Fruit fly (Drosophila melanogaster): ENCODE results near the gene kirre.

The kirre gene

dm6 chrX:3027248-3027647, 287.1 kb downstream of the kirre start:
- no peak for TF ChIP-seq lz (GFP tag; optimal IDR thresholded peaks at IDR 0.05)
- TF ChIP-seq fkh (GFP tag; optimal IDR thresholded peaks at IDR 0.05), result peak; percentile 61
- TF ChIP-seq ss (GFP tag; optimal IDR thresholded peaks at IDR 0.05), result no peak

- TF ChIP-seq Gug (GFP tag; IDR thresholded peaks at IDR 0.05), result no peak
- TF ChIP-seq fkh (GFP tag; optimal IDR thresholded peaks at IDR 0.05), result peak; percentile 21
Measured at dm6 chrX:3027657-3028056, 287.5 kb downstream of the kirre start.

DNA sequence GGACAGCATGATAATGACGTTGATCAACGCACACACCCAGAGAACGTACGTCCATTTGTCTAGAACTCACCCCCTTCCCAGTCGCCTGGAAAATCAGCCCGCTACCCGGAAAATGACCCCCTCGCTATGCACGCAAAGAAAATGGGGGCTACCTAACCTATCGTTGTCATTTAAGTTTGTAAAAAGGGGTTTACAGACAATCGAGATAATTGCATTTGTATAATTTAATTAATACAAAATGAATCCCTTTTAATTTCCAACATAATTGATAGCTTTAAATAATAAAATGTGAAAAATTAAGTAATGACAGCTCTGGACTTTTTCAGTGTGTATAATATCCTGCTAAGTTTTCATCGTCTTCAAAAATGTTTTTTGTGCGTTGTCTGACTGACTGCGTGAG, 291.6 kb downstream of the kirre start:
- no peak for TF ChIP-seq Hr39 (GFP tag; optimal IDR thresholded peaks at IDR 0.05)
- TF ChIP-seq Eip78C (GFP tag), result peak; percentile 8
- no peak for TF ChIP-seq Hr38 (GFP tag; optimal IDR thresholded peaks at IDR 0.05)

- TF ChIP-seq esn (GFP tag; optimal IDR thresholded peaks at IDR 0.05) (peak; percentile 36), achi (GFP tag; optimal IDR thresholded peaks at IDR 0.05) (peak; percentile 24), Smox (GFP tag; optimal IDR thresholded peaks at IDR 0.05) (peak; percentile 17), fd59A (GFP tag; optimal IDR thresholded peaks at IDR 0.05) (no peak), CG8632 (GFP tag; optimal IDR thresholded peaks at IDR 0.05) (peak; percentile 2), dsx (GFP tag; optimal IDR thresholded peaks at IDR 0.05; ENCODE audit: poor library complexity, severe bottlenecking) (peak; percentile 18), CG32006 (GFP tag; optimal IDR thresholded peaks at IDR 0.05) (peak; percentile 24), CG4318 (GFP tag; optimal IDR thresholded peaks at IDR 0.05) (no peak), CG31627 (GFP tag; optimal IDR thresholded peaks at IDR 0.05) (peak; percentile 23), CG11294 (GFP tag; IDR thresholded peaks at IDR 0.05) (no peak), Eip75B (GFP tag; optimal IDR thresholded peaks at IDR 0.05) (peak; percentile 33), CG6163 (GFP tag; IDR thresholded peaks at IDR 0.05) (peak; percentile 50; the same call in 2 of the 3 replicates), Sox102F (GFP tag; optimal IDR thresholded peaks at IDR 0.05) (peak; percentile 17), vri (GFP tag; optimal IDR thresholded peaks at IDR 0.05) (no peak), CG6276 (GFP tag; optimal IDR thresholded peaks at IDR 0.05) (no peak), Sox15 (GFP tag; optimal IDR thresholded peaks at IDR 0.05) (no peak), CG6792 (GFP tag; optimal IDR thresholded peaks at IDR 0.05) (peak; percentile 30), CG7368 (GFP tag; optimal IDR thresholded peaks at IDR 0.05) (no peak), CG6854 (GFP tag; optimal IDR thresholded peaks at IDR 0.05) (no peak), Eip78C (GFP tag) (peak; percentile 78), Met (GFP tag; optimal IDR thresholded peaks at IDR 0.05) (peak; percentile 33), Sox14 (GFP tag; optimal IDR thresholded peaks at IDR 0.05) (no peak), CG15336 (GFP tag; IDR thresholded peaks at IDR 0.05) (no peak), CG3919 (GFP tag; optimal IDR thresholded peaks at IDR 0.05) (peak; percentile 9), svp (GFP tag) (peak; percentile 60), OdsH (GFP tag; optimal IDR thresholded peaks at IDR 0.05) (peak; percentile 16), dac (GFP tag; optimal IDR thresholded peaks at IDR 0.05) (no peak), fkh (GFP tag; optimal IDR thresholded peaks at IDR 0.05) (no peak), net (GFP tag; optimal IDR thresholded peaks at IDR 0.05) (no peak), topi (GFP tag; optimal IDR thresholded peaks at IDR 0.05) (peak; percentile 32), CG10669 (GFP tag; optimal IDR thresholded peaks at IDR 0.05) (peak; percentile 26), CG8319 (GFP tag; optimal IDR thresholded peaks at IDR 0.05) (no peak), cyc (GFP tag; optimal IDR thresholded peaks at IDR 0.05) (peak; percentile 12), fd85E (GFP tag; optimal IDR thresholded peaks at IDR 0.05) (no peak), Gug (GFP tag; IDR thresholded peaks at IDR 0.05) (no peak), CG1621 (tag; optimal IDR thresholded peaks at IDR 0.05) (no peak), CG6808 (GFP tag; optimal IDR thresholded peaks at IDR 0.05) (no peak), Ets21C (GFP tag; optimal IDR thresholded peaks at IDR 0.05) (no peak), acj6 (GFP tag; optimal IDR thresholded peaks at IDR 0.05) (peak; percentile 31), Lpt (GFP tag; optimal IDR thresholded peaks at IDR 0.05) (no peak), Eip93F (GFP tag; optimal IDR thresholded peaks at IDR 0.05) (no peak), Hr39 (GFP tag; optimal IDR thresholded peaks at IDR 0.05) (peak; percentile 22), pdm3 (GFP tag; optimal IDR thresholded peaks at IDR 0.05) (peak; percentile 13), CG10631 (GFP tag; optimal IDR thresholded peaks at IDR 0.05) (peak; percentile 40)
Measured at dm6 chrX:3036527-3036926, 296.3 kb downstream of the kirre start.

Measured in whole organism, prepupa.